Fruit fly (Drosophila melanogaster) whole organism, embryonic: ENCODE measurements around the gene CG4960.

Source experiments
- CG14441 ChIP-seq: fragments of 200-800 bp; sonication (Bioruptor generic); IDR thresholded peaks from 2 replicates; pipeline ENCODE4 v1.3.6; 2022; ENCODE audit warnings: missing biosample characterization, missing genetic modification characterization
- CG1603 ChIP-seq: fragments of 200-800 bp; sonication (Bioruptor generic); optimal IDR thresholded peaks from 2 replicates; lab custom pipeline; 2019; ENCODE audit warnings: missing biosample characterization, mild to moderate bottlenecking, missing genetic modification characterization, moderate library complexity
- CG2875 ChIP-seq: fragments of 200-800 bp; sonication (Bioruptor generic); optimal IDR thresholded peaks from 2 replicates; lab custom pipeline; 2017; ENCODE audit warnings: missing biosample characterization, mild to moderate bottlenecking, missing genetic modification characterization, missing genetic modification reagents
- CG34422 ChIP-seq: fragments of 200-800 bp; sonication (Bioruptor generic); IDR thresholded peaks from 3 replicates; pipeline ENCODE4 v1.3.6; 2022; ENCODE audit warnings: missing biosample characterization, missing genetic modification characterization
- CG3847 ChIP-seq: fragments of 200-800 bp; sonication (Bioruptor generic); IDR thresholded peaks from 2 replicates; pipeline ENCODE4 v1.3.6; 2022; ENCODE audit warnings: missing biosample characterization, missing genetic modification characterization
- Fer2 ChIP-seq: fragments of 200-800 bp; sonication (Bioruptor generic); optimal IDR thresholded peaks from 2 replicates; lab custom pipeline; 2018; ENCODE audit warnings: missing biosample characterization, mild to moderate bottlenecking, missing genetic modification characterization, moderate library complexity
- br ChIP-seq: fragments of >200 bp; optimal IDR thresholded peaks from 2 replicates; lab custom pipeline; 2017
- dpn ChIP-seq, 2 experiments: fragments of 200-800 bp; sonication (Bioruptor generic); optimal IDR thresholded peaks; 3 replicates each; lab custom pipeline; 2016; ENCODE audit warnings: missing biosample characterization in 2 of 2, missing genetic modification characterization in 2 of 2
- fd3F ChIP-seq: fragments of 200-800 bp; sonication (Bioruptor generic); optimal IDR thresholded peaks from 2 replicates; lab custom pipeline; 2018; ENCODE audit warnings: missing biosample characterization, mild to moderate bottlenecking, missing genetic modification characterization, moderate library complexity
- pho ChIP-seq: fragments of 200-800 bp; sonication (Bioruptor generic); optimal IDR thresholded peaks from 2 replicates; lab custom pipeline; 2016; ENCODE audit warnings: missing biosample characterization, missing genetic modification characterization

DNA sequence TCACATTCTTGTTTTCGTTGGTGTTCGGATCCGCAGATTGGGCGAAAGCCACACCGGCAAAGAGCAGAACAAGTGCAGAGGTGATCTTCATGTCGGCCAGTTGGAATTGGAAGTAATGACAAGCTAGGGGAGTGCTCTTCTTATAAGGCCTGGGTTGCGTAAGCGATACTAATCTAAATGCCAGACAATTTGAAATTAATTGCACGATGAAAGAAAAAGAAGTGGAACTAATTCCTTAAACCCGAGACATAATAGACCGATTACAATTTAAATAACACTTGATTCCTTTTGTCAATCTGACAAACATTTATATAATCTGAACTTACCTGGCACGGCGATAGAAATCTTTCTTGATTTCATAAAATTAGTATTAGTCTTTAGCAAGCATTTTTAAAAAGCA is 43.7 kb upstream of the CG4960 start, which contains the start of gene Mst57Db:
- TF ChIP-seq CG14441 (GFP tag; lab: Robert Waterston, UW) (no peak), Fer2 (tag; lab: Kevin White, UChicago) (no peak), CG1603 (tag; lab: Kevin White, UChicago) (no peak), CG2875 (GFP tag; lab: Kevin White, UChicago) (no peak), CG3847 (GFP tag; lab: Robert Waterston, UW) (no peak), fd3F (no peak), br (lab: Kevin White, UChicago) (no peak), dpn (GFP tag; optimal IDR thresholded peaks at IDR 0.05; lab: Kevin White, UChicago) (no peak), pho (GFP tag; lab: Kevin White, UChicago) (no peak), CG34422 (GFP tag; lab: Robert Waterston, UW) (no peak)
